Worm (Caenorhabditis elegans) whole organism, mixed stage, embryonic: ENCODE data around the gene str-35.
A peak's percentile ranks its signal among the peaks of the same experiment; 100 is the strongest.

ENCODE experiments used
- M03D4.4 ChIP-seq: sonication (generic microtip); optimal IDR thresholded peaks from 2 replicates; lab custom pipeline; 2017; ENCODE audit warnings: mild to moderate bottlenecking, missing genetic modification characterization, missing compliant biosample characterization
- bed-3 ChIP-seq: fragments of 200-800 bp; sonication (Bioruptor generic); optimal IDR thresholded peaks from 3 replicates; lab custom pipeline; 2018; ENCODE audit warnings: mild to moderate bottlenecking, missing genetic modification characterization, moderate library complexity, missing compliant biosample characterization
- blmp-1 ChIP-seq: fragments of 150-350 bp; optimal IDR thresholded peaks from 2 replicates; lab custom pipeline; 2014; ENCODE audit warnings: missing biosample characterization, missing genetic modification characterization
- ceh-39 ChIP-seq: fragments of 150-350 bp; optimal IDR thresholded peaks from 2 replicates; lab custom pipeline; 2014; ENCODE audit warnings: missing biosample characterization, missing genetic modification characterization
- ceh-83 ChIP-seq: fragments of 200-800 bp; sonication (Bioruptor generic); optimal IDR thresholded peaks from 2 replicates; lab custom pipeline; 2018; ENCODE audit warnings: mild to moderate bottlenecking, missing genetic modification characterization, missing compliant biosample characterization
- ces-1 ChIP-seq: fragments of 150-350 bp; optimal IDR thresholded peaks from 2 replicates; lab custom pipeline; 2014; ENCODE audit warnings: missing biosample characterization, missing genetic modification reagents, missing genetic modification characterization
- cnd-1 ChIP-seq: fragments of 200-800 bp; sonication (Bioruptor generic); optimal IDR thresholded peaks from 2 replicates; lab custom pipeline; 2018; ENCODE audit warnings: mild to moderate bottlenecking, missing genetic modification characterization, missing compliant biosample characterization
- elt-1 ChIP-seq: sonication (generic microtip); optimal IDR thresholded peaks from 2 replicates; lab custom pipeline; 2017; ENCODE audit warnings: missing genetic modification characterization, mild to moderate bottlenecking, missing compliant biosample characterization, antibody characterized with exemption, moderate library complexity, borderline replicate concordance; ENCODE audit not compliant: insufficient read depth
- elt-3 ChIP-seq: fragments of 150-350 bp; optimal IDR thresholded peaks from 2 replicates; lab custom pipeline; 2014; ENCODE audit warnings: missing biosample characterization, missing genetic modification characterization
- flh-1 ChIP-seq: fragments of 200-800 bp; sonication (Bioruptor generic); optimal IDR thresholded peaks from 2 replicates; lab custom pipeline; 2018; ENCODE audit warnings: mild to moderate bottlenecking, missing genetic modification characterization, moderate library complexity, missing compliant biosample characterization
- ham-2 ChIP-seq: fragments of 200-800 bp; sonication (Bioruptor generic); optimal IDR thresholded peaks from 2 replicates; lab custom pipeline; 2018; ENCODE audit warnings: mild to moderate bottlenecking, missing genetic modification characterization, missing compliant biosample characterization
- hlh-1 ChIP-seq: fragments of 150-350 bp; optimal IDR thresholded peaks from 2 replicates; lab custom pipeline; 2014; ENCODE audit warnings: missing biosample characterization, missing genetic modification reagents, missing genetic modification characterization
- lin-13 ChIP-seq: fragments of 150-350 bp; optimal IDR thresholded peaks from 2 replicates; lab custom pipeline; 2014; ENCODE audit warnings: missing biosample characterization, missing genetic modification characterization
- lin-32 ChIP-seq: fragments of 200-800 bp; sonication (Bioruptor generic); optimal IDR thresholded peaks from 2 replicates; lab custom pipeline; 2018; ENCODE audit warnings: mild to moderate bottlenecking, missing genetic modification characterization, missing compliant biosample characterization
- mab-5 ChIP-seq: fragments of 150-350 bp; optimal IDR thresholded peaks from 2 replicates; lab custom pipeline; 2014; ENCODE audit warnings: missing biosample characterization, missing genetic modification characterization
- nhr-12 ChIP-seq: fragments of 150-350 bp; optimal IDR thresholded peaks from 2 replicates; lab custom pipeline; 2014; ENCODE audit warnings: missing biosample characterization, missing genetic modification characterization
- nhr-2 ChIP-seq: fragments of 150-350 bp; optimal IDR thresholded peaks from 2 replicates; lab custom pipeline; 2014; ENCODE audit warnings: missing biosample characterization, missing genetic modification characterization
- nhr-76 ChIP-seq: sonication (generic microtip); optimal IDR thresholded peaks from 2 replicates; lab custom pipeline; 2017; ENCODE audit warnings: missing biosample characterization, missing genetic modification characterization
- sem-2 ChIP-seq: fragments of 200-800 bp; sonication (Bioruptor generic); optimal IDR thresholded peaks from 2 replicates; lab custom pipeline; 2018; ENCODE audit warnings: mild to moderate bottlenecking, missing genetic modification characterization, missing compliant biosample characterization
- snpc-4 ChIP-seq: fragments of 150-350 bp; optimal IDR thresholded peaks from 2 replicates; lab custom pipeline; 2014; ENCODE audit warnings: missing biosample characterization, missing genetic modification characterization
- sptf-1 ChIP-seq: sonication (generic microtip); optimal IDR thresholded peaks from 2 replicates; lab custom pipeline; 2017; ENCODE audit warnings: mild to moderate bottlenecking, missing genetic modification characterization, moderate library complexity, missing compliant biosample characterization
- tbx-8 ChIP-seq: fragments of 200-800 bp; sonication (Bioruptor generic); optimal IDR thresholded peaks from 2 replicates; lab custom pipeline; 2018; ENCODE audit warnings: mild to moderate bottlenecking, missing genetic modification characterization, moderate library complexity, missing compliant biosample characterization
- unc-120 ChIP-seq: sonication (generic microtip); optimal IDR thresholded peaks from 2 replicates; lab custom pipeline; 2017; ENCODE audit warnings: missing genetic modification characterization, missing compliant biosample characterization; ENCODE audit not compliant: poor library complexity, severe bottlenecking
- unc-62 ChIP-seq: fragments of 150-350 bp; optimal IDR thresholded peaks from 2 replicates; lab custom pipeline; 2014; ENCODE audit warnings: missing biosample characterization, missing genetic modification reagents, missing genetic modification characterization
- zip-8 ChIP-seq: fragments of 150-350 bp; optimal IDR thresholded peaks from 2 replicates; lab custom pipeline; 2014; ENCODE audit warnings: missing biosample characterization, missing genetic modification characterization
- ztf-11 ChIP-seq: fragments of 150-350 bp; optimal IDR thresholded peaks from 2 replicates; lab custom pipeline; 2014; ENCODE audit warnings: missing biosample characterization, missing genetic modification characterization

str-35 gene

DNA sequence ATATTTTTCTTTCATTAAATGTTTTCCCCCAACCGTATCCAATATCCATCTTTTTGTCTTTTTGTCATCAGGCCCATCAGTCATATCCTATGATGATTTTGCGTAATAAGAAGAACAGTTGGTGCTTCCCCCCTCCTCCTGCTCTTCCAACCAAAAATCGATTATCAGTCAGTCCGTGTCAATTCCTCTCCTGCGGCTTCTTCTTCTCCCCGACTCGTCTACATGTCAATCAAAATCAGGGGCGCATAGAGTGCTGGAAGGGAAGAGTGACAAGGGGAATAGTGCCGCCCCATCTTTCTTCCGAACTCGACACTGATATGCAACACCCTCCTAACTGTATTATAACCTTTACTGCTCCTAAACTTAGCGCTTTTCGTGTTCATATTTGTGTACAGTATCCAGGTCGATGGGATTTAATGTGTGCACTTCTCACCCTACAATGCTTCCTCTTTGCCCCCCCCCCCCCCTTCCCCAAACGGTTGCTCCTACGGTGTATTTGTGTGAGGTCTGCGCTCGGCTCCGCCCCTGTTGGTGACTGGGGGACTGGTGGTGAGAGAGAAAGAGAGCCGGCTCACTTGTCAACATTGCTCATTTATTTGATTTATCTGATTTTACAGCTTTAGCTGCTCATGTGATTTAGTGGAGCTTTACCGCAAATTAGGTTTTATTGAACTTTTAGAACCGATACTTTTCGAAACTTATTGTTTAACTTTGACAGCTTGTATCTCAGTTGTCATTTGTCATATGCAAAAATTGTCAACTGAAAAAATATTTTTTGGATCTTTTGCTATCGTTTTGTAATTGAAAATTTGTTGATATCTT lies 16.8 kb downstream of the str-35 start (continued):
- no peak for TF ChIP-seq elt-3 (tag; lab: Kevin White, UChicago)
- no peak for TF ChIP-seq flh-1 (GFP tag; lab: Kevin White, UChicago)
- TF ChIP-seq hlh-1 (tag; lab: Kevin White, UChicago), result peak; percentile 84
- no peak for TF ChIP-seq snpc-4 (tag; lab: Kevin White, UChicago)
- no peak for TF ChIP-seq lin-13 (tag; lab: Kevin White, UChicago)
- no peak for TF ChIP-seq zip-8 (tag; lab: Kevin White, UChicago)
- no peak for TF ChIP-seq ceh-83
- TF ChIP-seq, all 35 proteins: peak for 8

DNA sequence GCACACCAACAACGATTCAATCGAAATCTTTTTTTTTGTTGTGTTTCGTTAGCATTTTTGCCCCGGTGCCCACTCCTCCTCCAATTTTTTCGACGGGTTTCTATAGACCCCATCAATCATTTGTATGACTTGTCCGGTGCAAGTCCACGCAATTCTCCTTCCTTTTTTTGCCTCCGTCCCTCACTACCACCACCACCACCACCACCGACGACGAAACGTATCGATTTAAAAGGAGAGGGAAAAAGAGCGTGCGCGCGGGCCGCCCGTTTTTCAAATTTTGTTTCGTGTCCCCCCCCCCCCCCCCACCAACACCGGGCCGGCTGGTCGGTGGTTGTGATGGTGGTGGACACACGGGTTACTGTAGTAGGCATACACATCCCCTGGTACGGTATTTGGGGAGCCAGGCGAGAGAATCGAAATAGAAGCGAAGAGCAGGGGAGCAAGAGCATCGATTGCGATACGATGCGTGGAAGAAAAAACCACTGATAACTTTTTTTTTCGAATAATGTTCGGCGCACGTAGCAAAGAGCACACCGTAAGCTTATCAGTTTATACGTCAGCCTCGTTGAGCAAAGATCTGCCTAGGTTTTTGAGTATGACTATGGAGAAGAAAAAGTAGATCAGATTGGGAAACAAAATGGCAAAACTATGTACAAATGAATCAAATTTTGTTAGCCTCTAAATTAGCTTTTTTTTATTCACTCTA lies 20.6 kb downstream of the str-35 start:
- no peak for TF ChIP-seq nhr-2 (tag; lab: Kevin White, UChicago)
- TF ChIP-seq ham-2 (GFP tag; lab: Kevin White, UChicago), result no peak
- no peak for TF ChIP-seq snpc-4 (tag; lab: Kevin White, UChicago)
- peak; percentile 9 for TF ChIP-seq cnd-1 (tag; lab: Kevin White, UChicago)
- no peak for TF ChIP-seq tbx-8 (GFP tag; lab: Kevin White, UChicago)
- no peak for TF ChIP-seq sem-2 (GFP tag; lab: Kevin White, UChicago)
- peak; percentile 89 for TF ChIP-seq unc-62 (GFP tag; lab: Kevin White, UChicago)
- no peak for TF ChIP-seq zip-8 (tag; lab: Kevin White, UChicago)
- no peak for TF ChIP-seq hlh-1 (tag; lab: Kevin White, UChicago)
- TF ChIP-seq mab-5 (tag; lab: Kevin White, UChicago), result no peak
- no peak for TF ChIP-seq lin-13 (tag; lab: Kevin White, UChicago)
- TF ChIP-seq ztf-11 (tag; lab: Kevin White, UChicago), result no peak
- TF ChIP-seq blmp-1 (tag; lab: Kevin White, UChicago), result no peak
- no peak for TF ChIP-seq ceh-39 (tag; lab: Kevin White, UChicago)

DNA sequence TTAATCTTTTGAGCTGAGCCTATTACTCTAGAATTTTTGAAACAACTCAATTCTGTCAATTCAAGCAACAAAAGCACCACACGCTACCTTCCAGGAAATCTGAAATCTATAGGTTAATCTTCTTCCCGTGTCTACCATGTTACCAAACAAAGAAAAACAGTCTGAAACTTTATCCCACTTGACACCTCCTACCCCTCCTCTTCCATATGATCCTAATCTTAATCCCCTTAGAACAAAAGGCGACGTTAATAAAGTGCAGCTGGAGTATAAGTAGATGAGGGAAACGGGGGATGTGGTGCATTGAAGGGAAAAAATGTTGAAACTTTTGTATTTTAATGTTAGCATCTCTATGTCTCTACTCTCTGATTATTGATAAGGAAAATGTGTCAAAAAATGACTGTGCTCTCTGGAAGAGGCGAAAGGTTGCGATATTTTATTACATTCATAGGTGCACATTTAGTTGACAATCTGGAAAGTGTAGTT lies 21.5 kb downstream of the str-35 start:
- TF ChIP-seq unc-62 (GFP tag; lab: Kevin White, UChicago) (peak; percentile 34), sem-2 (GFP tag; lab: Kevin White, UChicago) (no peak), blmp-1 (tag; lab: Kevin White, UChicago) (no peak), nhr-2 (tag; lab: Kevin White, UChicago) (peak; percentile 68), ceh-39 (tag; lab: Kevin White, UChicago) (no peak), lin-32 (GFP tag; lab: Kevin White, UChicago) (no peak), ces-1 (GFP tag; lab: Kevin White, UChicago) (peak; percentile 19), tbx-8 (GFP tag; lab: Kevin White, UChicago) (no peak), hlh-1 (tag; lab: Kevin White, UChicago) (no peak), snpc-4 (tag; lab: Kevin White, UChicago) (no peak), ztf-11 (tag; lab: Kevin White, UChicago) (no peak), mab-5 (tag; lab: Kevin White, UChicago) (no peak), nhr-12 (tag; lab: Kevin White, UChicago) (no peak), elt-1 (tag; lab: Kevin White, UChicago) (no peak), lin-13 (tag; lab: Kevin White, UChicago) (no peak)

DNA sequence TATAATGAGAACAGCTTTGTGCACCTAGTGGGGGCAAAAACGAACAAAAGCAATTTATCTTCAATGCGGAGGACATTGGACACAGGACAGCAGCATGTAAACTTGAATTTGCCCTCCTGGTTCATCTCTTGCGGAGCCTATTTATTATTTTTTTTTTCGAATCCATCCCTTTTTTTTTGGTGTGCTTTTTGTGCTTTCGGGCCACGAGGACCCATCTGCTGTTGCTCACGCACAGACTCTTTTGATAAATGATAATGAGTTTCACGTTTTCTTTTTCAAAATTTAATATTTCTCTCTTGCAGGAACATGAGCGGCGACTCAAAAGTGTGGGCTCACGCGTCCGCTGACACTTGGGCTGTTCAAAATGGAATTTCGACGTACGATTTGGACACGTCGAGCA lies 22.5 kb downstream of the str-35 start, which contains the start of gene unc-62:
Gene unc-62 (plus strand): TSS at position 301 of the 400 bp plus-strand sequence.
- TF ChIP-seq sptf-1 (tag; lab: Kevin White, UChicago) (no peak), M03D4.4 (tag; lab: Kevin White, UChicago) (no peak), bed-3 (GFP tag; lab: Kevin White, UChicago) (no peak), zip-8 (tag; lab: Kevin White, UChicago) (no peak), blmp-1 (tag; lab: Kevin White, UChicago) (no peak), unc-120 (no peak), elt-1 (tag; lab: Kevin White, UChicago) (no peak), mab-5 (tag; lab: Kevin White, UChicago) (no peak), nhr-76 (tag; lab: Kevin White, UChicago) (no peak)
